Worm (Caenorhabditis elegans) whole organism, L4 larva: ENCODE results near the gene T19H12.3.
A peak's percentile ranks its signal among the peaks of the same experiment; 100 is the strongest.

ENCODE experiments used
- fkh-10 ChIP-seq: fragments of 150-350 bp; optimal IDR thresholded peaks from 2 replicates; lab custom pipeline; 2014; ENCODE audit warnings: missing biosample characterization, missing genetic modification reagents, missing genetic modification characterization
- lin-39 ChIP-seq: fragments of 150-350 bp; optimal IDR thresholded peaks from 2 replicates; lab custom pipeline; 2014; ENCODE audit warnings: missing biosample characterization, missing genetic modification reagents, missing genetic modification characterization
- mdt-29 ChIP-seq: fragments of 200-800 bp; sonication (Bioruptor generic); IDR thresholded peaks from 2 replicates; pipeline ENCODE4 v1.3.6; 2022; ENCODE audit warnings: missing genetic modification reagents, missing genetic modification characterization, missing compliant biosample characterization
- mep-1 ChIP-seq: fragments of 150-350 bp; sonication (generic microtip); optimal IDR thresholded peaks from 3 replicates; lab custom pipeline; 2014; ENCODE audit warnings: missing biosample characterization, missing genetic modification characterization
- nhr-237 ChIP-seq: sonication (generic microtip); optimal IDR thresholded peaks from 2 replicates; lab custom pipeline; 2017; ENCODE audit warnings: missing biosample characterization, missing genetic modification characterization
- pha-4 ChIP-seq, 2 experiments: fragments of 150-350 bp in 1 of 2; fragments of 200-800 bp in 1 of 2; sonication (Bioruptor generic) in 1 of 2; IDR thresholded peaks in 1 of 2; optimal IDR thresholded peaks in 1 of 2; 2 replicates each; pipeline versions ENCODE4 v1.3.6 to Lab custom; 2014 to 2022; ENCODE audit warnings: missing genetic modification characterization in 2 of 2, missing genetic modification reagents in 2 of 2, missing biosample characterization in 1 of 2, missing compliant biosample characterization in 1 of 2
- unc-62 ChIP-seq, 3 experiments: fragments of 150-350 bp in 1 of 3; sonication (generic microtip); optimal IDR thresholded peaks in 2 of 3; peaks in 1 of 3; 1 replicate in 1 of 3; 2 replicates in 2 of 3; lab custom pipeline; 2014 to 2017; ENCODE audit warnings: missing biosample characterization in 3 of 3, missing genetic modification characterization in 3 of 3, missing genetic modification reagents in 3 of 3, missing genotype in 1 of 3
- vab-7 ChIP-seq: fragments of 200-800 bp; sonication (Bioruptor generic); IDR thresholded peaks from 2 replicates; pipeline ENCODE4 v1.3.6; 2022; ENCODE audit warnings: missing genetic modification reagents, missing genetic modification characterization, missing compliant biosample characterization
- zag-1 ChIP-seq: fragments of 150-350 bp; optimal IDR thresholded peaks from 2 replicates; lab custom pipeline; 2014; ENCODE audit warnings: missing biosample characterization, missing genetic modification characterization
- ztf-7 ChIP-seq: fragments of 150-350 bp; optimal IDR thresholded peaks from 2 replicates; lab custom pipeline; 2014; ENCODE audit warnings: missing biosample characterization, missing genetic modification characterization

- TF ChIP-seq unc-62 (GFP tag; optimal IDR thresholded peaks at IDR 0.05 in 1 of 2; lab: Kevin White, UChicago) (no peak), unc-62 (tag; optimal IDR thresholded peaks at IDR 0.05; lab: Kevin White, UChicago) (no peak), zag-1 (no peak), mep-1 (tag; lab: Kevin White, UChicago) (no peak), mdt-29 (GFP tag; lab: Robert Waterston, UW) (no peak), pha-4 (GFP tag; IDR thresholded peaks at IDR 0.05; lab: Robert Waterston, UW) (no peak), pha-4 (tag; optimal IDR thresholded peaks at IDR 0.05; lab: Kevin White, UChicago) (no peak), ztf-7 (tag; lab: Kevin White, UChicago) (no peak), vab-7 (peak; percentile 18; the same call in 1 of the 2 replicates), nhr-237 (no peak), fkh-10 (GFP tag; lab: Kevin White, UChicago) (no peak), lin-39 (tag; lab: Kevin White, UChicago) (no peak)
These were observed 4.6 kb downstream of the T19H12.3 start, which contains the start of gene T19H12.2 for ce11 chrV:4889976-4890479.
